Worm (Caenorhabditis elegans) whole organism, L4/young adult: ENCODE results near the gene lgc-12.

Experiments
- W03F9.2 ChIP-seq: fragments of 150-350 bp; optimal IDR thresholded peaks from 2 replicates; lab custom pipeline; 2014; ENCODE audit warnings: missing biosample characterization, missing genetic modification characterization
- dao-5 ChIP-seq: sonication (generic microtip); optimal IDR thresholded peaks from 2 replicates; lab custom pipeline; 2016; ENCODE audit warnings: missing genotype, missing genetic modification characterization, moderate library complexity, missing compliant biosample characterization

DNA sequence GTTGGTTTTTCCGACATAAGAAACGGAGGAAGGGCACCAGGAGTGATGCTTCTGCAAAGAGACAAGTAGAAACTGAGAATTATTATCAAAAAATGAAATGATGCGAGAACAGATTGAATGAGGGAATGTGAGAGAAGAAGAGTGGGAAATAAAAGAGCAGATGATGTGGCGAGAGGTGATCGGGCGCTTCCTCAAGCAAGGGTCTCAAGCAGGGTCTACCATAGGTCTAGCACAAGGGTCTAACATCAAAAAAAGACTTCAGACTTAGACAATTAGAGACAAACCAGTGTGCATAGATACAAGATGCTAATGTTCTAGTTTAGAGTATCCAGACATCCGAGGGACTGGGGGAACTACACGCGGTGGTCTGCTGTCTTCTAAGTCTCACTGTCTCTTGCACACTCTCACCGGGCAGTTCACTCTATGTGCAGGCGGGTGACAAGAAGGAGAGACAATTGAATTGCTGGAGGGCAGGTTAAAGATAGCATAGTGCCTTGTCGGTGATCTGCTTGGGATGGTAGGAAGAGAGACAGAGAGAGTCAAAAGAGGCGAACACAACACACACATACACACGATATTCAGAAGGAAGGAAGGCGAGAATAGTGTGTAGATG, 8.2 kb downstream of the lgc-12 start, which contains the start of gene R13A5.7:
- peak; percentile 66 for TF ChIP-seq W03F9.2 (tag; lab: Kevin White, UChicago)
- no peak for TF ChIP-seq dao-5 (tag; lab: Kevin White, UChicago)
